Fruit fly (Drosophila melanogaster) whole organism, adult: ENCODE measurements around the gene CG18666.

Experiments
- CG11617 ChIP-seq: fragments of 200-800 bp; sonication (Bioruptor generic); optimal IDR thresholded peaks from 2 replicates; lab custom pipeline; 2017; ENCODE audit warnings: mild to moderate bottlenecking, missing biosample characterization, missing genetic modification reagents, missing genetic modification characterization
- CG12768 ChIP-seq: fragments of 200-800 bp; sonication (Bioruptor generic); optimal IDR thresholded peaks from 2 replicates; lab custom pipeline; 2017; ENCODE audit warnings: missing biosample characterization, missing genetic modification characterization, mild to moderate bottlenecking, moderate library complexity, missing genetic modification reagents
- CG14711 ChIP-seq: fragments of 200-800 bp; sonication (Bioruptor generic); optimal IDR thresholded peaks from 2 replicates; lab custom pipeline; 2018; ENCODE audit warnings: missing biosample characterization, mild to moderate bottlenecking, missing genetic modification characterization, moderate library complexity
- CG1620 ChIP-seq: fragments of 200-800 bp; sonication (Bioruptor generic); optimal IDR thresholded peaks from 2 replicates; lab custom pipeline; 2016; ENCODE audit warnings: missing biosample characterization, missing genetic modification characterization
- CG33017 ChIP-seq: fragments of 200-800 bp; sonication (Bioruptor generic); optimal IDR thresholded peaks from 2 replicates; lab custom pipeline; 2018; ENCODE audit warnings: missing biosample characterization, mild to moderate bottlenecking, missing genetic modification characterization, moderate library complexity
- CG5204 ChIP-seq: fragments of 200-800 bp; sonication (Bioruptor generic); optimal IDR thresholded peaks from 2 replicates; lab custom pipeline; 2016; ENCODE audit warnings: missing biosample characterization, missing genetic modification characterization
- CG7045 ChIP-seq: fragments of 200-800 bp; sonication (Bioruptor generic); optimal IDR thresholded peaks from 2 replicates; lab custom pipeline; 2017; ENCODE audit warnings: missing biosample characterization, mild to moderate bottlenecking, missing genetic modification characterization
- CG7101 ChIP-seq: fragments of 200-800 bp; sonication (Bioruptor generic); optimal IDR thresholded peaks from 2 replicates; lab custom pipeline; 2018; ENCODE audit warnings: missing biosample characterization, mild to moderate bottlenecking, missing genetic modification characterization, moderate library complexity
- Clk ChIP-seq: fragments of 200-800 bp; sonication (Bioruptor generic); optimal IDR thresholded peaks from 2 replicates; lab custom pipeline; 2017; ENCODE audit warnings: missing biosample characterization, missing genetic modification characterization
- Crg-1 ChIP-seq: fragments of 200-800 bp; sonication (Bioruptor generic); optimal IDR thresholded peaks from 2 replicates; lab custom pipeline; 2016; ENCODE audit warnings: missing biosample characterization, missing genetic modification characterization
- Hr96 ChIP-seq: fragments of 200-800 bp; sonication (Bioruptor generic); optimal IDR thresholded peaks from 2 replicates; lab custom pipeline; 2016; ENCODE audit warnings: missing biosample characterization, missing genetic modification characterization
- Mnt ChIP-seq: fragments of 200-800 bp; sonication (Bioruptor generic); optimal IDR thresholded peaks from 2 replicates; lab custom pipeline; 2016; ENCODE audit warnings: missing biosample characterization, mild to moderate bottlenecking, missing genetic modification characterization
- bab1 ChIP-seq: fragments of 200-800 bp; sonication (Bioruptor generic); optimal IDR thresholded peaks from 3 replicates; lab custom pipeline; 2019; ENCODE audit warnings: missing biosample characterization, mild to moderate bottlenecking, missing genetic modification characterization, moderate library complexity
- cic ChIP-seq: fragments of 200-800 bp; sonication (Bioruptor generic); optimal IDR thresholded peaks from 2 replicates; lab custom pipeline; 2017; ENCODE audit warnings: missing biosample characterization, mild to moderate bottlenecking, missing genetic modification characterization, moderate library complexity
- cnc ChIP-seq, 2 experiments: fragments of >200 bp; optimal IDR thresholded peaks; 2 replicates each; lab custom pipeline; 2017
- kay ChIP-seq: fragments of 200-800 bp; sonication (Bioruptor generic); peaks from one replicate; lab custom pipeline; 2016; ENCODE audit warnings: missing biosample characterization, missing genetic modification characterization, borderline replicate concordance
- ovo ChIP-seq: fragments of 200-800 bp; sonication (Bioruptor generic); optimal IDR thresholded peaks from 2 replicates; lab custom pipeline; 2016; ENCODE audit warnings: missing biosample characterization, missing genetic modification characterization
- pad ChIP-seq: fragments of 200-800 bp; sonication (Bioruptor generic); optimal IDR thresholded peaks from 3 replicates; lab custom pipeline; 2017; ENCODE audit warnings: missing biosample characterization, missing genetic modification characterization, mild to moderate bottlenecking, moderate library complexity, missing genetic modification reagents
- tj ChIP-seq: fragments of 200-800 bp; sonication (Bioruptor generic); optimal IDR thresholded peaks from 3 replicates; lab custom pipeline; 2017; ENCODE audit warnings: missing biosample characterization, mild to moderate bottlenecking, missing genetic modification characterization, moderate library complexity
- toe ChIP-seq: fragments of 200-800 bp; sonication (Bioruptor generic); optimal IDR thresholded peaks from 2 replicates; lab custom pipeline; 2016; ENCODE audit warnings: missing biosample characterization, missing genetic modification characterization

CG18666 gene

DNA sequence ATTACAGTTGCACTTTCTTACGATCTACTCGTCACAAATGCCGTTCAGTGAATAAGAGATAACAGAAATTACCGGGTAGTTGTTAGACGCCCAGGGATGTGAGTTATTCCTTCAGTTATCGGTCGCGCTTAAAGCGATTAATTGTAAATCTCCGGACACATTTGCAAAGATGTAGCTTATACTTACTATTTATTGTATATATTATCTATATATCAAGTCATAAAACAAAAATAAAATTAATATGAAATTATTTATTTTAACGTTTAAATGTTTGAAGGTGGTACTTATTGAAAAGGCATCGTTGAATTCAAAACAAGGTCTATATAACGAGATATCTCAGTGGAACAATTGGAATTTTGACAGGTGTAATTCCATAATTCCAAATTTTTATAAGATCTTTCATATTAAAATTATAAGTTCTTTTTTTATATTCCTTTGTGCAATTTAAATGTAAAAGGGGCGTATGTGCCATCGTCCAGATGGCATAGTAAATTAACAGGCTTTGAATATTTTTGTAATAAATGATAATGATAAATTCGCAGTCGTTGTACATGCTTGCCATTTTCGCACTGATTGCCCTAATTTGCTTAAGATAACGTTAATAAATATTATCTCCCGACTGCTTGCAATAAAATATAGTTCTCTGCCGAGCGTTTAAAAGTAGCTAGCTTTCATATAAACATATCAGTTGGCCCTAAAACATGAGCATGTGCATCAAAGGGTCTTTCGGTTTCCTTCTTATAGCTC is 33.0 kb upstream of the CG18666 start, which contains the start of the genes aub and lectin-33A:
TSS of gene aub (minus strand) at position 101 of the 747 bp plus-strand sequence.
TSS of gene lectin-33A (plus strand) at position 697 of the 747 bp plus-strand sequence.
- TF ChIP-seq CG1620 = no peak
- no peak for TF ChIP-seq CG5204
- TF ChIP-seq ovo (GFP tag; lab: Kevin White, UChicago) = no peak
- TF ChIP-seq cnc (optimal IDR thresholded peaks at IDR 0.05; lab: Kevin White, UChicago) = no peak

DNA sequence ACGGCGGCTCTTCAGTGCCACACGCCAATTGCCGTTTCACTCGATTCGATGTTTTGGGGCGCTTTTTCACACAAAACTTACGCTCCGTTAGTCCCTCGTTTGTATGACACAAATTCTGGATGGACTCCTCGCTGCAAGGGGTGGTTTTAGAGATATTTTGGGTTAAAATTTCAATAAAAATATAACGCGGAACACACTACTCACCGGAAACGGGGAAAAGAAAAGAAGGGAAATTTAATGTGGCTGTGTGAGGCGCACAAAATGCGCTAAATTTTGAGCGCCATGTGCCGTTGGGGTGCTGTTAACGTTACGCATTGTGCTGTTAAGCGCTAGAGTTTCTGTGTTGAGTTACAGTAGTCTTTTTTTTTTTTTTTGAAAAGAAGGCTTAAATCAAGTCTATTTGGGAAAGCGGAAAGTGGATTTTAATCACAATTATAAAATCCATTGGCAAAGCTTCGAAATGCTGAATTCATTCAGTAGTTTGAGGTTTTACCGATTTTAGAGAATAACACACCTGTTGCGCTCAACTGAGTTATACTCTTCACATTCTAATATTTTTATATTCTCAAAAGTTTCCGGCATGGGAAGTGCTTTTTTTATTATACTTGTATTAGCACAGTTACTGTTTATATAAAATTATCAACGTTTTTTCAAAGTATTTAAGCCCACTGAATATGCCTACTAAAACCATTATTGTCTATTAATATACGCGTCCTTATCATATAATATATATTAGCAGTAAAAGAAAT is 30.5 kb upstream of the CG18666 start, which contains the start of gene RpL9:
TSS of gene RpL9 (minus strand) at position 265 of the 749 bp plus-strand sequence.
- TF ChIP-seq cic (no peak), Crg-1 (peak; percentile 43), Hr96 (GFP tag; lab: Kevin White, UChicago) (peak; percentile 49), Clk (GFP tag; lab: Kevin White, UChicago) (no peak), CG5204 (peak; percentile 57), CG1620 (peak; percentile 64), ovo (GFP tag; lab: Kevin White, UChicago) (peak; percentile 45), cnc (optimal IDR thresholded peaks at IDR 0.05; lab: Kevin White, UChicago) (no peak), CG14711 (tag; lab: Kevin White, UChicago) (peak; percentile 52), CG7045 (GFP tag; lab: Kevin White, UChicago) (peak; percentile 72), toe (GFP tag; lab: Kevin White, UChicago) (peak; percentile 53), CG11617 (GFP tag; lab: Kevin White, UChicago) (peak; percentile 81), tj (GFP tag; lab: Kevin White, UChicago) (peak; percentile 52), pad (GFP tag; lab: Kevin White, UChicago) (peak; percentile 53), CG7101 (tag; lab: Kevin White, UChicago) (peak; percentile 79), Mnt (GFP tag; lab: Kevin White, UChicago) (peak; percentile 87), bab1 (GFP tag; lab: Kevin White, UChicago) (peak; percentile 85), kay (GFP tag; lab: Kevin White, UChicago) (no peak), CG12768 (GFP tag; lab: Kevin White, UChicago) (peak; percentile 73), CG33017 (tag; lab: Kevin White, UChicago) (peak; percentile 78)

DNA sequence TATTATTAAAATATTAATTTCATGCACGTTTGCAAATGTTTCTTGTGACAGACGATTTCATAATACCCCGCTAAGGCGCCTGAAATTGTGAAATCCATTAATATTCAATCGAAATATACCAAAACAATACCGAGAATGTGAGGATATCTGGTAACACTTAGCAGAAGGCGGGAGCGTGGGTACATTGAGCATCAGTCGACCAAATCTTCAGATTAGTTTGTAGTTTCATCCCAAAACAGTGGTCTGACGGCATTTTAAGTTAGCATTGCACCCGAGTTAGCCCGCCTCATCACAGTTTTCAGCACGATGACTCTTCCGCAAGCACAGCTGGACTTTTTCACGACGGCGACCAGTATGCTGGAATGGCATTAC is 29.9 kb upstream of the CG18666 start, which contains the start of gene Nup154:
TSS of gene Nup154 (plus strand) at position 147 of the 372 bp plus-strand sequence.
- TF ChIP-seq CG12768 (GFP tag; lab: Kevin White, UChicago) (no peak), CG11617 (GFP tag; lab: Kevin White, UChicago) (no peak), bab1 (GFP tag; lab: Kevin White, UChicago) (no peak), CG1620 (no peak), CG33017 (tag; lab: Kevin White, UChicago) (no peak), CG7101 (tag; lab: Kevin White, UChicago) (no peak), pad (GFP tag; lab: Kevin White, UChicago) (no peak), Hr96 (GFP tag; lab: Kevin White, UChicago) (no peak), CG14711 (tag; lab: Kevin White, UChicago) (no peak), CG5204 (no peak), cnc (optimal IDR thresholded peaks at IDR 0.05; lab: Kevin White, UChicago) (no peak), CG7045 (GFP tag; lab: Kevin White, UChicago) (no peak), toe (GFP tag; lab: Kevin White, UChicago) (no peak), Mnt (GFP tag; lab: Kevin White, UChicago) (no peak)

DNA sequence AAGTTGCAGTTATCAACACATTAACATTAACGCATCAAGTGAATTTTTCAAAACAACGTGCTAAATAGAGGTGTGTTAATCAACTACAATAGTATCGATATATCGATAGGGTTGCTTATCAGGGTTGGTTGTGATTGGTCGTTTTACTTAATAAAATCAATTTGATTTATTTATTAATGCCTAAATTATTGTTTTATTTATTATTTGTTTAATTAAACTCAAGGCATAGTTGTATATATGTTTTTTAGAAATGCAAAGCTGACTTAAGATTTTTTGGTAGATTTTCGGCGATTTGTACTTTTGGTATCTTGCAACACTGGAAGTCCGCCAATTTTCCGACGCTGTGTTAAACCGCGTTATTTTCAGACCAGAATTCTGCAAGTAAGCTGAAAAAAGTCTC is 23.6 kb upstream of the CG18666 start, which contains the start of the genes Art8 and dUTPase:
TSS of gene Art8 (minus strand) at position 88 of the 400 bp plus-strand sequence.
TSS of gene dUTPase (plus strand) at position 314 of the 400 bp plus-strand sequence.
- TF ChIP-seq Hr96 (GFP tag; lab: Kevin White, UChicago) (no peak), CG11617 (GFP tag; lab: Kevin White, UChicago) (peak; percentile 69), CG14711 (tag; lab: Kevin White, UChicago) (peak; percentile 91), Crg-1 (peak; percentile 61), toe (GFP tag; lab: Kevin White, UChicago) (peak; percentile 64), Mnt (GFP tag; lab: Kevin White, UChicago) (peak; percentile 84), CG1620 (peak; percentile 51), CG7045 (GFP tag; lab: Kevin White, UChicago) (peak; percentile 52), pad (GFP tag; lab: Kevin White, UChicago) (peak; percentile 42), kay (GFP tag; lab: Kevin White, UChicago) (no peak), CG12768 (GFP tag; lab: Kevin White, UChicago) (peak; percentile 15), CG33017 (tag; lab: Kevin White, UChicago) (peak; percentile 68), bab1 (GFP tag; lab: Kevin White, UChicago) (peak; percentile 86), ovo (GFP tag; lab: Kevin White, UChicago) (peak; percentile 39), CG5204 (no peak), cic (no peak), Clk (GFP tag; lab: Kevin White, UChicago) (peak; percentile 34), CG7101 (tag; lab: Kevin White, UChicago) (peak; percentile 81), cnc (optimal IDR thresholded peaks at IDR 0.05; lab: Kevin White, UChicago) (no peak), tj (GFP tag; lab: Kevin White, UChicago) (peak; percentile 66)
